Fruit fly (Drosophila melanogaster) whole organism, prepupa: ENCODE results near the gene CG43658.
A peak's percentile ranks its signal among the peaks of the same experiment; 100 is the strongest.

Source experiments
- Blimp-1 ChIP-seq: fragments of 200-800 bp; sonication (Bioruptor generic); optimal IDR thresholded peaks from 3 replicates; lab custom pipeline; 2017; ENCODE audit warnings: missing biosample characterization, missing genetic modification characterization, mild to moderate bottlenecking, moderate library complexity, missing genetic modification reagents
- CG10631 ChIP-seq: fragments of 200-800 bp; sonication (Bioruptor generic); optimal IDR thresholded peaks from 2 replicates; lab custom pipeline; 2016; ENCODE audit warnings: missing biosample characterization, missing genetic modification characterization
- CG10669 ChIP-seq: fragments of 200-800 bp; sonication (Bioruptor generic); optimal IDR thresholded peaks from 3 replicates; lab custom pipeline; 2018; ENCODE audit warnings: missing biosample characterization, mild to moderate bottlenecking, missing genetic modification characterization, moderate library complexity
- CG11762 ChIP-seq: fragments of 200-800 bp; sonication (Bioruptor generic); optimal IDR thresholded peaks from 3 replicates; lab custom pipeline; 2016; ENCODE audit warnings: missing biosample characterization, missing genetic modification characterization; ENCODE audit not compliant: insufficient read depth
- CG15336 ChIP-seq: fragments of 200-800 bp; sonication (Bioruptor generic); IDR thresholded peaks from 2 replicates; pipeline ENCODE4 v1.3.6; 2022; ENCODE audit warnings: missing biosample characterization, missing genetic modification characterization
- CG1621 ChIP-seq: fragments of 200-800 bp; sonication (Bioruptor generic); optimal IDR thresholded peaks from 3 replicates; lab custom pipeline; 2018; ENCODE audit warnings: missing biosample characterization, mild to moderate bottlenecking, missing genetic modification characterization
- CG16779 ChIP-seq: fragments of 200-800 bp; sonication (Bioruptor generic); optimal IDR thresholded peaks from 3 replicates; lab custom pipeline; 2017; ENCODE audit warnings: missing biosample characterization, mild to moderate bottlenecking, missing genetic modification characterization
- CG3032 ChIP-seq: fragments of 200-800 bp; optimal IDR thresholded peaks from 2 replicates; lab custom pipeline; 2019; ENCODE audit warnings: missing biosample characterization, mild to moderate bottlenecking, missing genetic modification characterization, moderate library complexity
- CG31627 ChIP-seq: fragments of 200-800 bp; sonication (Bioruptor generic); optimal IDR thresholded peaks from 3 replicates; lab custom pipeline; 2016; ENCODE audit warnings: missing biosample characterization, missing genetic modification characterization
- CG32006 ChIP-seq: fragments of 200-800 bp; sonication (Bioruptor generic); optimal IDR thresholded peaks from 3 replicates; lab custom pipeline; 2017; ENCODE audit warnings: missing biosample characterization, mild to moderate bottlenecking, missing genetic modification characterization
- CG34406 ChIP-seq: fragments of 200-800 bp; sonication (Bioruptor generic); optimal IDR thresholded peaks from 3 replicates; lab custom pipeline; 2016; ENCODE audit warnings: missing biosample characterization, missing genetic modification characterization
- CG4318 ChIP-seq: fragments of 200-800 bp; sonication (Bioruptor generic); optimal IDR thresholded peaks from 3 replicates; lab custom pipeline; 2017; ENCODE audit warnings: missing biosample characterization, mild to moderate bottlenecking, missing genetic modification characterization
- CG6276 ChIP-seq: fragments of 200-800 bp; sonication (Bioruptor generic); optimal IDR thresholded peaks from 2 replicates; lab custom pipeline; 2017; ENCODE audit warnings: missing biosample characterization, mild to moderate bottlenecking, missing genetic modification characterization
- CG7368 ChIP-seq: fragments of 200-800 bp; sonication (Bioruptor generic); optimal IDR thresholded peaks from 3 replicates; lab custom pipeline; 2016; ENCODE audit warnings: missing biosample characterization, missing genetic modification characterization
- CG8119 ChIP-seq: fragments of 200-800 bp; sonication (Bioruptor generic); IDR thresholded peaks from 3 replicates; pipeline ENCODE4 v1.3.6; 2022; ENCODE audit warnings: missing biosample characterization, missing genetic modification characterization
- CG8319 ChIP-seq: fragments of 200-800 bp; sonication (Bioruptor generic); optimal IDR thresholded peaks from 3 replicates; lab custom pipeline; 2016; ENCODE audit warnings: missing biosample characterization, missing genetic modification characterization
- CG9139 ChIP-seq: fragments of 200-800 bp; sonication (Bioruptor generic); optimal IDR thresholded peaks from 3 replicates; lab custom pipeline; 2017; ENCODE audit warnings: missing biosample characterization, mild to moderate bottlenecking, missing genetic modification characterization
- Eip78C ChIP-seq: fragments of 200-800 bp; sonication (Bioruptor generic); peaks from one replicate; lab custom pipeline; 2016; ENCODE audit warnings: missing biosample characterization, missing genetic modification characterization
- Hr39 ChIP-seq: fragments of 200-800 bp; sonication (Bioruptor generic); optimal IDR thresholded peaks from 2 replicates; lab custom pipeline; 2016; ENCODE audit warnings: missing biosample characterization, missing genetic modification characterization
- Hr4 ChIP-seq: fragments of 200-800 bp; sonication (Bioruptor generic); optimal IDR thresholded peaks from 3 replicates; lab custom pipeline; 2016; ENCODE audit warnings: missing biosample characterization, missing genetic modification characterization
- Lpt ChIP-seq: fragments of 200-800 bp; sonication (Bioruptor generic); optimal IDR thresholded peaks from 3 replicates; lab custom pipeline; 2016; ENCODE audit warnings: missing biosample characterization, missing genetic modification characterization
- Met ChIP-seq: fragments of 200-800 bp; sonication (Bioruptor generic); optimal IDR thresholded peaks from 3 replicates; lab custom pipeline; 2016; ENCODE audit warnings: missing biosample characterization, missing genetic modification characterization
- OdsH ChIP-seq: fragments of 200-800 bp; sonication (Bioruptor generic); optimal IDR thresholded peaks from 3 replicates; lab custom pipeline; 2016; ENCODE audit warnings: missing biosample characterization, missing genetic modification characterization
- Smox ChIP-seq: fragments of 200-800 bp; sonication (Bioruptor generic); optimal IDR thresholded peaks from 3 replicates; lab custom pipeline; 2016; ENCODE audit warnings: missing biosample characterization, missing genetic modification characterization
- Sox102F ChIP-seq: fragments of 200-800 bp; sonication (Bioruptor generic); optimal IDR thresholded peaks from 2 replicates; lab custom pipeline; 2016; ENCODE audit warnings: missing biosample characterization, mild to moderate bottlenecking, missing genetic modification characterization
- Sox14 ChIP-seq: fragments of 200-800 bp; sonication (Bioruptor generic); optimal IDR thresholded peaks from 3 replicates; lab custom pipeline; 2016; ENCODE audit warnings: missing biosample characterization, missing genetic modification characterization
- Sox15 ChIP-seq: fragments of 200-800 bp; sonication (Bioruptor generic); optimal IDR thresholded peaks from 3 replicates; lab custom pipeline; 2016; ENCODE audit warnings: missing biosample characterization, missing genetic modification characterization
- achi ChIP-seq: fragments of 200-800 bp; sonication (Bioruptor generic); optimal IDR thresholded peaks from 3 replicates; lab custom pipeline; 2016; ENCODE audit warnings: missing biosample characterization, missing genetic modification characterization
- acj6 ChIP-seq: fragments of 200-800 bp; sonication (Bioruptor generic); optimal IDR thresholded peaks from 3 replicates; lab custom pipeline; 2016; ENCODE audit warnings: missing biosample characterization, missing genetic modification characterization
- dac ChIP-seq: fragments of 200-800 bp; sonication (Bioruptor generic); optimal IDR thresholded peaks from 2 replicates; lab custom pipeline; 2017; ENCODE audit warnings: missing biosample characterization, mild to moderate bottlenecking, missing genetic modification characterization
- eg ChIP-seq: fragments of 200-800 bp; sonication (Bioruptor generic); IDR thresholded peaks from 3 replicates; pipeline ENCODE4 v1.3.6; 2022; ENCODE audit warnings: missing biosample characterization, missing genetic modification characterization
- esn ChIP-seq: fragments of 200-800 bp; sonication (Bioruptor generic); optimal IDR thresholded peaks from 2 replicates; lab custom pipeline; 2016; ENCODE audit warnings: missing biosample characterization, mild to moderate bottlenecking, missing genetic modification characterization, moderate library complexity
- fd59A ChIP-seq: fragments of 200-800 bp; sonication (Bioruptor generic); optimal IDR thresholded peaks from 2 replicates; lab custom pipeline; 2017; ENCODE audit warnings: missing biosample characterization, mild to moderate bottlenecking, missing genetic modification characterization, missing genetic modification reagents
- fd85E ChIP-seq: fragments of 200-800 bp; sonication (Bioruptor generic); optimal IDR thresholded peaks from 3 replicates; lab custom pipeline; 2016; ENCODE audit warnings: missing biosample characterization, missing genetic modification characterization
- fkh ChIP-seq: fragments of 200-800 bp; sonication (Bioruptor generic); optimal IDR thresholded peaks from 3 replicates; lab custom pipeline; 2017; ENCODE audit warnings: missing biosample characterization, mild to moderate bottlenecking, missing genetic modification characterization, moderate library complexity
- lz ChIP-seq: fragments of 200-800 bp; sonication (Bioruptor generic); optimal IDR thresholded peaks from 3 replicates; lab custom pipeline; 2016; ENCODE audit warnings: missing biosample characterization, missing genetic modification characterization
- pdm3 ChIP-seq: fragments of 200-800 bp; sonication (Bioruptor generic); optimal IDR thresholded peaks from 3 replicates; lab custom pipeline; 2016; ENCODE audit warnings: missing biosample characterization, missing genetic modification characterization
- spab ChIP-seq: fragments of 200-800 bp; sonication (Bioruptor generic); optimal IDR thresholded peaks from 2 replicates; lab custom pipeline; 2017; ENCODE audit warnings: missing biosample characterization, mild to moderate bottlenecking, missing genetic modification characterization, missing genetic modification reagents
- ss ChIP-seq, 2 experiments: fragments of 200-800 bp; sonication (Bioruptor generic); optimal IDR thresholded peaks; 2 replicates in 1 of 2; 3 replicates in 1 of 2; lab custom pipeline; 2017 to 2018; ENCODE audit warnings: mild to moderate bottlenecking in 2 of 2, missing biosample characterization in 2 of 2, missing genetic modification characterization in 2 of 2, moderate library complexity in 1 of 2
- svp ChIP-seq: fragments of 200-800 bp; sonication (Bioruptor generic); peaks from one replicate; lab custom pipeline; 2016; ENCODE audit warnings: missing biosample characterization, missing genetic modification characterization
- topi ChIP-seq: fragments of 200-800 bp; sonication (Bioruptor generic); optimal IDR thresholded peaks from 3 replicates; lab custom pipeline; 2016; ENCODE audit warnings: missing biosample characterization, missing genetic modification characterization

CG43658 gene

DNA sequence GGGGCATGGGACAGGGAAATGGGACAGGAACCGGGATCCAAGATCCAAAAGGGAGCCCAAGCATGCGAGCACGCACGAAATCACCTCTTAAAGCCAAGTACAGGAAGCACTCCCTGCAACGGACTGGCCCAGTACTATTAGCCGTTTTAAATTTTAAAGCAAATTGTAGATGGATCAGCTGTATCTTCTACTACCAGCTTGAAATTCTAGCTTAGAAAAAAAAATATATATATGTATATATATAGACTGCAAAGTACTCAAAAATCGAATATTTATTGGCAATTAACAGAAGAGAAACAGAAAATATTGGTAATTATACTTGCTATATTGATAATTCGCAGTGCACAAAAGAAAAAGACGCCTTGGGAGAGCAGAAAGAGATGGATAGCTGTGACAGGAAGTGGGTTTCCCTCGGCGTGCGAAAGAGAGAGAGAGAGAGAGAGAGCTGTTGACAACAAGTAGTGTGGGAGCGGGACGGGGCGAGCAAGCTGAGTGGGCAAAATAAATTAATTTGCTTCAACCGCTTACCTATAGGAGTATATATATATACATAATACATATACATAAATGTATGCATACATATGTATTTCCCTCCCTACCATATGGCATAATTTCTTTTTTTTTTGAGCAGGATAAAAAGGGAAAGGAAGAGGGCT, 76.7 kb downstream of the CG43658 start (continued):
- TF ChIP-seq CG6276 (GFP tag; lab: Kevin White, UChicago) (no peak), CG16779 (no peak), Sox14 (GFP tag; lab: Kevin White, UChicago) (no peak), CG9139 (GFP tag; lab: Kevin White, UChicago) (no peak), achi (GFP tag; lab: Kevin White, UChicago) (peak; percentile 3), ss (GFP tag; optimal IDR thresholded peaks at IDR 0.05; lab: Kevin White, UChicago) (peak; percentile 21 to 32), Sox102F (GFP tag; lab: Kevin White, UChicago) (no peak), CG8319 (no peak), CG7368 (GFP tag; lab: Kevin White, UChicago) (no peak), CG32006 (peak; percentile 20), Sox15 (GFP tag; lab: Kevin White, UChicago) (no peak), pdm3 (GFP tag; lab: Kevin White, UChicago) (peak; percentile 24), Lpt (no peak), CG3032 (tag; lab: Kevin White, UChicago) (peak; percentile 8), lz (GFP tag; lab: Kevin White, UChicago) (no peak), fd85E (no peak), fkh (no peak), CG15336 (GFP tag; lab: Robert Waterston, UW) (no peak), eg (no peak), fd59A (GFP tag; lab: Kevin White, UChicago) (no peak), CG1621 (tag; lab: Kevin White, UChicago) (no peak)

DNA sequence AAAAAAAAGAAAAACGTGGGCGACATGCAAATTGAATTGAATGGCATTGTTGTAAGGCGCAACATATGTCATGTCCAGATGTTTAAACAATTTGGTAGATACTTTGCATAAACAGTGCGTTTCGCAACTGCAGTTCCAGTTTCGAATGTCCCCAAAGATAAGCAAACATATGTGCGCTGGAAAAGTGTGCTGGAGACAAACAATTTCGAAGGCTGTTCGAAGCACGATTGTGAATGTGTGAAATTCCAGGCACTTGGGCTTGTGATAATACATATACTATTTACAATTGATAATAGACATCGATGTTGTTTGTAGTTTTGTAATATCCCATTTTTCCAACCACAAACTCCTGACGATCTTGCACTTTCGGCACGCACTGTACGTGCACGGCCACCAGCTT, 78.2 kb downstream of the CG43658 start:
- TF ChIP-seq Hr4 (peak; percentile 10), acj6 (GFP tag; lab: Kevin White, UChicago) (peak; percentile 11), Smox (GFP tag; lab: Kevin White, UChicago) (peak; percentile 18), topi (GFP tag; lab: Kevin White, UChicago) (peak; percentile 22), CG34406 (no peak), Sox14 (GFP tag; lab: Kevin White, UChicago) (no peak), Eip78C (GFP tag; lab: Kevin White, UChicago) (peak; percentile 56), fkh (peak; percentile 17), spab (GFP tag; lab: Kevin White, UChicago) (no peak), Met (GFP tag; lab: Kevin White, UChicago) (peak; percentile 31), CG15336 (GFP tag; lab: Robert Waterston, UW) (peak; percentile 28; the same call in 1 of the 2 replicates), esn (GFP tag; lab: Kevin White, UChicago) (peak; percentile 4), lz (GFP tag; lab: Kevin White, UChicago) (peak; percentile 2), CG8119 (peak; percentile 33; the same call in 1 of the 3 replicates)
- TF ChIP-seq, all 60 proteins: peak for 11

DNA sequence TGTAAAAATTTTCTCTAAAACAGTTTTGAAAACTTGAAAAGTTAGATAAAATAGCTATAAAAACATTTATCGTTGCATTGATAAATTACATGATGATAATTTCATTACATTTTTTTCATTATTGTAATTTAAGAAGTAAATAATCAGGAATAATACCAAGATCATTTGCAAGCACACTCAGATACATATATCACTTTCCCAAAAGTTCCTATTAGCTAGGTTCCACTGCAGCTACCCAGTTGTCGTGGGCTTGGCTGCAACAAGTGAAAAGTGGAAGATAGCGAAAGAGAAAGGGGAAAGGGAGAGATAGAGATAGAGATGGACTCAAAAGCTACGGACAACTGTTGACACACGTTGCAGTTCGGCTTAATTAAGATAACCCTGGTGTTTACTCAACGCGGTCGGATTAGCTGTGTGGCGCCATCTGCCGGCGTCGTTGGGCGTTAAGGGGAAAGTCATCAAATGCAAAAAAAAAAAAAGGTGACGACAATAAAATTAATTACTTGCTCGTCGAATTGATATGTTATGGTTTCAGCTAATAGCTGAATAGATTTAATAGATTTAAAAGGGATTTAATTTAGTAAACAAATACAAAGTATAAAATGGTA, 79.2 kb downstream of the CG43658 start:
- TF ChIP-seq dac (GFP tag; lab: Kevin White, UChicago) (no peak), CG34406 (no peak), CG32006 (peak; percentile 26), CG8119 (0 out of 3 replicates have a peak, but pooled peaks have one; percentile 25), pdm3 (GFP tag; lab: Kevin White, UChicago) (peak; percentile 4), lz (GFP tag; lab: Kevin White, UChicago) (no peak), Hr4 (no peak), achi (GFP tag; lab: Kevin White, UChicago) (no peak), CG4318 (no peak), Hr39 (GFP tag; lab: Kevin White, UChicago) (no peak), CG10631 (GFP tag; lab: Kevin White, UChicago) (no peak), Smox (GFP tag; lab: Kevin White, UChicago) (no peak), svp (peak; percentile 39), eg (no peak), OdsH (no peak), CG31627 (GFP tag; lab: Kevin White, UChicago) (no peak), CG10669 (no peak), ss (GFP tag; optimal IDR thresholded peaks at IDR 0.05; lab: Kevin White, UChicago) (no peak), CG8319 (no peak), spab (GFP tag; lab: Kevin White, UChicago) (no peak), CG3032 (tag; lab: Kevin White, UChicago) (no peak), fd85E (no peak), CG11762 (GFP tag; lab: Kevin White, UChicago) (no peak), Blimp-1 (GFP tag; lab: Kevin White, UChicago) (no peak), Eip78C (GFP tag; lab: Kevin White, UChicago) (peak; percentile 57)
